Worm (Caenorhabditis elegans): ENCODE results near the gene his-35.

ce11 chrV:9521697-9522096 lies 23.4 kb downstream of the his-35 start:
- no peak for TF ChIP-seq ahr-1 (tag; optimal IDR thresholded peaks at IDR 0.05)
- no peak for TF ChIP-seq nhr-11 (tag; optimal IDR thresholded peaks at IDR 0.05)
- TF ChIP-seq sox-2 (GFP tag; IDR thresholded peaks at IDR 0.05), result no peak
- TF ChIP-seq pag-3 (tag; optimal IDR thresholded peaks at IDR 0.05; ENCODE audit: borderline replicate concordance), result no peak
- TF ChIP-seq che-1 (tag; optimal IDR thresholded peaks at IDR 0.05), result no peak
- TF ChIP-seq ceh-6 (GFP tag; optimal IDR thresholded peaks at IDR 0.05), result no peak
- TF ChIP-seq ceh-14 (tag; optimal IDR thresholded peaks at IDR 0.05), result no peak
- no peak for TF ChIP-seq pha-4 (tag; optimal IDR thresholded peaks at IDR 0.05)
- TF ChIP-seq F13H6.1 (tag; optimal IDR thresholded peaks at IDR 0.05), result no peak
